Fruit fly (Drosophila melanogaster): ENCODE data around the gene SNF4Agamma.

Gene SNF4Agamma

dm6 chr3R:21218733-21219165 lies 78.2 kb downstream of the SNF4Agamma start, which contains the start of the genes Smyd5 and Oga (continued):
- TF ChIP-seq sens-2 (GFP tag; IDR thresholded peaks at IDR 0.05) = no peak
- no peak for TF ChIP-seq CG6175 (GFP tag; IDR thresholded peaks at IDR 0.05)
- TF ChIP-seq ci (GFP tag; IDR thresholded peaks at IDR 0.05) = peak; percentile 77
- TF ChIP-seq CTCF (GFP tag; optimal IDR thresholded peaks at IDR 0.05) = no peak
- no peak for TF ChIP-seq slou (GFP tag; optimal IDR thresholded peaks at IDR 0.05)
- peak; percentile 12 for TF ChIP-seq CG9727 (GFP tag; optimal IDR thresholded peaks at IDR 0.05)
- no peak for TF ChIP-seq CG43689 (GFP tag; IDR thresholded peaks at IDR 0.05)
- no peak for TF ChIP-seq gem (tag; optimal IDR thresholded peaks at IDR 0.05)
- TF ChIP-seq gsb (GFP tag; IDR thresholded peaks at IDR 0.05) = no peak
- no peak for TF ChIP-seq dan (GFP tag; IDR thresholded peaks at IDR 0.05)
- TF ChIP-seq CG12299 (tag; optimal IDR thresholded peaks at IDR 0.05) = no peak
- peak; percentile 42 for TF ChIP-seq her (GFP tag; optimal IDR thresholded peaks at IDR 0.05)
- peak; percentile 23 for TF ChIP-seq Antp (GFP tag; optimal IDR thresholded peaks at IDR 0.05)
- no peak for TF ChIP-seq CG6765 (GFP tag; optimal IDR thresholded peaks at IDR 0.05)
- no peak for TF ChIP-seq ATbp (GFP tag; optimal IDR thresholded peaks at IDR 0.05)
- TF ChIP-seq sisA (GFP tag; IDR thresholded peaks at IDR 0.05) = no peak
- no peak for TF ChIP-seq CG32767 (GFP tag; IDR thresholded peaks at IDR 0.05)
- TF ChIP-seq C15 (GFP tag; IDR thresholded peaks at IDR 0.05) = no peak
- peak; percentile 29 for TF ChIP-seq ind (GFP tag; optimal IDR thresholded peaks at IDR 0.05)
- TF ChIP-seq CG3847 (GFP tag; IDR thresholded peaks at IDR 0.05) = peak; percentile 52
- peak; percentile 18 for TF ChIP-seq PHDP (tag; optimal IDR thresholded peaks at IDR 0.05)
- TF ChIP-seq CG1024 (GFP tag; IDR thresholded peaks at IDR 0.05) = peak; percentile 4; the same call in 1 of the 2 replicates
- TF ChIP-seq pnt (GFP tag; optimal IDR thresholded peaks at IDR 0.05) = peak; percentile 22
- TF ChIP-seq gce (GFP tag; IDR thresholded peaks at IDR 0.05) = no peak
- TF ChIP-seq Dek (tag; optimal IDR thresholded peaks at IDR 0.05) = peak; percentile 1
- TF ChIP-seq chm (GFP tag; IDR thresholded peaks at IDR 0.05) = no peak
- TF ChIP-seq Gug (GFP tag; IDR thresholded peaks at IDR 0.05) = no peak
- no peak for TF ChIP-seq crc (GFP tag; optimal IDR thresholded peaks at IDR 0.05)
- peak; percentile 30 for TF ChIP-seq CG8924 (tag; optimal IDR thresholded peaks at IDR 0.05)
- TF ChIP-seq D (optimal IDR thresholded peaks at IDR 0.05) = no peak
- no peak for TF ChIP-seq D (GFP tag; optimal IDR thresholded peaks at IDR 0.05)
- no peak for TF ChIP-seq CG8388 (GFP tag; optimal IDR thresholded peaks at IDR 0.05)
- TF ChIP-seq Atf-2 (GFP tag; optimal IDR thresholded peaks at IDR 0.05) = peak; percentile 38
- TF ChIP-seq CG17568 (GFP tag; optimal IDR thresholded peaks at IDR 0.05) = no peak
- TF ChIP-seq Ssrp (tag; optimal IDR thresholded peaks at IDR 0.05) = no peak
- TF ChIP-seq kni (GFP tag; optimal IDR thresholded peaks at IDR 0.05) = no peak
- TF ChIP-seq unc-4 (GFP tag; IDR thresholded peaks at IDR 0.05; ENCODE audit: partially characterized antibody) = peak; percentile 96
- peak; percentile 30 for TF ChIP-seq Abd-B (GFP tag; optimal IDR thresholded peaks at IDR 0.05)
- peak; percentile 48 for TF ChIP-seq CG12391 (tag; optimal IDR thresholded peaks at IDR 0.05)
- TF ChIP-seq kay (GFP tag; optimal IDR thresholded peaks at IDR 0.05) = no peak
- peak; percentile 38 for TF ChIP-seq CG16863 (GFP tag; optimal IDR thresholded peaks at IDR 0.05)
- no peak for TF ChIP-seq wdn (GFP tag; IDR thresholded peaks at IDR 0.05)
- TF ChIP-seq CG16813 (GFP tag; IDR thresholded peaks at IDR 0.05; ENCODE audit: partially characterized antibody) = peak; percentile 94
- TF ChIP-seq Rx (GFP tag; IDR thresholded peaks at IDR 0.05) = no peak
- no peak for TF ChIP-seq CG16815 (GFP tag; optimal IDR thresholded peaks at IDR 0.05)
- peak; percentile 61 for TF ChIP-seq slbo (GFP tag; IDR thresholded peaks at IDR 0.05)
- peak; percentile 46 for TF ChIP-seq Mes4 (GFP tag; optimal IDR thresholded peaks at IDR 0.05)
- TF ChIP-seq zfh2 (GFP tag; optimal IDR thresholded peaks at IDR 0.05) = peak; percentile 60
- no peak for TF ChIP-seq Ravus (GFP tag; IDR thresholded peaks at IDR 0.05)
- TF ChIP-seq nerfin-1 (tag; optimal IDR thresholded peaks at IDR 0.05) = no peak
- no peak for TF ChIP-seq klu (GFP tag; IDR thresholded peaks at IDR 0.05)
- no peak for TF ChIP-seq pita (GFP tag; optimal IDR thresholded peaks at IDR 0.05)
- TF ChIP-seq CG4282 (GFP tag; optimal IDR thresholded peaks at IDR 0.05) = no peak
